Worm (Caenorhabditis elegans) whole organism, young adult: ENCODE data around the gene F42A9.11.

Experiments used
- Y79H2A.3 ChIP-seq: fragments of 200-800 bp; sonication (Bioruptor generic); conservative IDR thresholded peaks from 2 replicates; pipeline ENCODE4 v1.3.6; 2022; ENCODE audit warnings: missing genetic modification reagents, missing genetic modification characterization, missing compliant biosample characterization
- snpc-4 ChIP-seq, 5 experiments: fragments of 150-350 bp in 1 of 5; sonication (generic microtip) in 4 of 5; optimal IDR thresholded peaks; 2 replicates each; lab custom pipeline; 2014 to 2018; ENCODE audit warnings: missing genetic modification characterization in 5 of 5, missing biosample characterization in 3 of 5, antibody characterized with exemption in 2 of 5, mild to moderate bottlenecking in 2 of 5, missing compliant biosample characterization in 2 of 5, missing genotype in 2 of 5, moderate library complexity in 2 of 5, missing genetic modification reagents in 1 of 5
- unc-130 ChIP-seq: sonication (generic microtip); optimal IDR thresholded peaks from 2 replicates; lab custom pipeline; 2016; ENCODE audit warnings: missing genetic modification reagents, missing genetic modification characterization, missing compliant biosample characterization

- no peak for TF ChIP-seq unc-130 (GFP tag; lab: Kevin White, UChicago)
- no peak for TF ChIP-seq snpc-4 (GFP tag; optimal IDR thresholded peaks at IDR 0.05; lab: Kevin White, UChicago)
- TF ChIP-seq snpc-4 (tag; optimal IDR thresholded peaks at IDR 0.05; lab: Kevin White, UChicago): no peak
- no peak for TF ChIP-seq Y79H2A.3 (GFP tag; lab: Robert Waterston, UW)
Measured at ce11 chrIV:8653592-8653991, 26.2 kb downstream of the F42A9.11 start, which contains the start of gene C49C8.5.
